Worm (Caenorhabditis elegans): ENCODE results near the gene rol-3.

DNA sequence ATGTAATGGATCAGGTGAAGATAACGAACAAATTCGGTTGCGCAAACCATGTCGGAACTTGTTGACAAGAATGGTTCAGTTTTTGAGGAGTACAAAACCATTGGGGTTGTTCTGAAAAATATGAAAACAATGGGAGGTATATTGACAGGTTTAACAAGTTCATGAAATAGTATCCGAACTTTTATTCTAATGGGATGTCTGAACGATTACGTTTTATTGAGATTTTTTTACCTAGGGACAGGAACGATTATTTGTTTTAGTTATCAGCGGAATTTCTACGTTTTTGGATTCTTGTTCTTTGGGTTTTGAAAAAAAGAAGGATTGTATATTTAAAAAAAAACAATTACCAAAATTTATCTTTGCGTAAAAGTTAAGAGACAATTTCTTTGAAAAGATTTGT, 42.6 kb upstream of the rol-3 start, which contains the start of gene str-135:
- TF ChIP-seq W03F9.2 (tag; optimal IDR thresholded peaks at IDR 0.05) (no peak), dao-5 (tag; optimal IDR thresholded peaks at IDR 0.05) (no peak), him-1 (tag; optimal IDR thresholded peaks at IDR 0.05) (no peak)

All from whole organism, L4/young adult.